Worm (Caenorhabditis elegans) whole organism, young adult: ENCODE data around the gene dhs-24.

Experiments used
- ama-1 ChIP-seq, 3 experiments: fragments of 150-350 bp in 1 of 3; sonication (generic microtip) in 2 of 3; optimal IDR thresholded peaks; 2 replicates each; lab custom pipeline; 2014 to 2018; ENCODE audit warnings: missing biosample characterization in 2 of 3, missing genetic modification characterization in 2 of 3, missing genetic modification reagents in 2 of 3
- ceh-27 ChIP-seq: fragments of 200-800 bp; sonication (Bioruptor generic); optimal IDR thresholded peaks from 2 replicates; lab custom pipeline; 2018; ENCODE audit warnings: mild to moderate bottlenecking, missing genetic modification characterization, moderate library complexity, missing compliant biosample characterization

DNA sequence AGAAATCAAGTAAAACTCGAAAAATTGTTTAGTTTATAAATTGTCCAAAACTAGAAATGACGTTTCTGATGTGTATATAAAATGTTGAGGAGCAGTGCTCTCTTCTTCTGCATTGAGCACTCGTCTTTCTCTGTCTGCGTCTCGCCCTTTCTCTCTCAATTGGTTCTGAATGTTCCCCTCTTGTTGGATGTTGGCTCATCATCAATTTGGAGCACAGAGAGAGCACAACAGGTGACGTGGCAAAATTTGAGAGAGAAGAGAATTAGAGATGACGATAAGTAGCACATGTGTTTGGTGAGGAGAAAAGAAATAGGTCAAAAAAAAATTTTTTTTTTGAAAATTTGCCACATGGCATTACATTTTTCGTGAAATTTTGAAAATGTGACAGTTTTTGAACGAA lies 48.9 kb downstream of the dhs-24 start:
- TF ChIP-seq ama-1 (optimal IDR thresholded peaks at IDR 0.05; lab: Kevin White, UChicago) (no peak), ama-1 (GFP tag; optimal IDR thresholded peaks at IDR 0.05; lab: Kevin White, UChicago) (no peak), ceh-27 (peak; percentile 22)
